Worm (Caenorhabditis elegans) whole organism, L2 larva: ENCODE measurements around the gene sra-27.

Source experiments
- C34F6.9 ChIP-seq: fragments of 150-350 bp; optimal IDR thresholded peaks from 2 replicates; lab custom pipeline; 2014; ENCODE audit warnings: missing biosample characterization, missing genetic modification characterization
- F13H6.1 ChIP-seq: sonication (generic microtip); optimal IDR thresholded peaks from 2 replicates; lab custom pipeline; 2016; ENCODE audit warnings: missing genetic modification characterization, missing compliant biosample characterization
- R02D3.7 ChIP-seq: fragments of 150-350 bp; optimal IDR thresholded peaks from 2 replicates; lab custom pipeline; 2014; ENCODE audit warnings: missing biosample characterization, missing genetic modification characterization
- Y55F3AM.14 ChIP-seq: fragments of 200-800 bp; sonication (Bioruptor generic); optimal IDR thresholded peaks from 2 replicates; lab custom pipeline; 2018; ENCODE audit warnings: mild to moderate bottlenecking, missing genetic modification characterization, missing compliant biosample characterization
- ZK546.5 ChIP-seq: sonication (generic microtip); optimal IDR thresholded peaks from 2 replicates; lab custom pipeline; 2017; ENCODE audit warnings: missing biosample characterization, missing genetic modification characterization
- aly-2 ChIP-seq: fragments of 150-350 bp; optimal IDR thresholded peaks from 2 replicates; lab custom pipeline; 2014; ENCODE audit warnings: missing biosample characterization, missing genetic modification characterization
- blmp-1 ChIP-seq: sonication (generic microtip); optimal IDR thresholded peaks from 2 replicates; lab custom pipeline; 2017; ENCODE audit warnings: missing genetic modification characterization, mild to moderate bottlenecking, missing compliant biosample characterization, antibody characterized with exemption, moderate library complexity; ENCODE audit not compliant: insufficient read depth
- crh-2 ChIP-seq: sonication (generic microtip); optimal IDR thresholded peaks from 2 replicates; lab custom pipeline; 2017; ENCODE audit warnings: missing biosample characterization, missing genetic modification characterization
- dmd-4 ChIP-seq: sonication (generic microtip); optimal IDR thresholded peaks from 2 replicates; lab custom pipeline; 2017; ENCODE audit warnings: missing biosample characterization, missing genetic modification characterization
- egl-27 ChIP-seq: sonication (generic microtip); optimal IDR thresholded peaks from 3 replicates; lab custom pipeline; 2017; ENCODE audit warnings: missing biosample characterization, missing genetic modification reagents, missing genetic modification characterization
- fos-1 ChIP-seq: fragments of 150-350 bp; optimal IDR thresholded peaks from 2 replicates; lab custom pipeline; 2014; ENCODE audit warnings: missing biosample characterization, missing genetic modification characterization
- gmeb-1 ChIP-seq: fragments of 150-350 bp; optimal IDR thresholded peaks from 2 replicates; lab custom pipeline; 2014; ENCODE audit warnings: missing biosample characterization, missing genetic modification characterization
- lin-11 ChIP-seq: fragments of 150-350 bp; sonication (generic microtip); optimal IDR thresholded peaks from 2 replicates; lab custom pipeline; 2014; ENCODE audit warnings: missing biosample characterization, missing genetic modification characterization, inconsistent platforms, mixed read lengths
- lin-39 ChIP-seq: fragments of 150-350 bp; optimal IDR thresholded peaks from 2 replicates; lab custom pipeline; 2014; ENCODE audit warnings: missing biosample characterization, missing genetic modification reagents, missing genetic modification characterization
- lsy-2 ChIP-seq, 2 experiments: fragments of 150-350 bp in 1 of 2; sonication (generic microtip) in 1 of 2; optimal IDR thresholded peaks; 2 replicates each; lab custom pipeline; 2014 to 2017; ENCODE audit warnings: missing biosample characterization in 2 of 2, missing genetic modification characterization in 2 of 2
- mab-5 ChIP-seq: fragments of 150-350 bp; optimal IDR thresholded peaks from 2 replicates; lab custom pipeline; 2014; ENCODE audit warnings: missing biosample characterization, missing genetic modification characterization
- mbf-1 ChIP-seq: sonication (generic microtip); optimal IDR thresholded peaks from 2 replicates; lab custom pipeline; 2017; ENCODE audit warnings: missing biosample characterization, missing genetic modification characterization
- mdl-1 ChIP-seq, 2 experiments: fragments of 150-350 bp in 1 of 2; sonication (generic microtip) in 1 of 2; optimal IDR thresholded peaks; 2 replicates each; lab custom pipeline; 2017; ENCODE audit warnings: missing biosample characterization in 2 of 2, missing genetic modification characterization in 2 of 2
- nhr-10 ChIP-seq: sonication (generic microtip); optimal IDR thresholded peaks from 2 replicates; lab custom pipeline; 2017; ENCODE audit warnings: missing biosample characterization, missing genetic modification characterization
- nhr-129 ChIP-seq: fragments of 150-350 bp; optimal IDR thresholded peaks from 2 replicates; lab custom pipeline; 2014; ENCODE audit warnings: missing biosample characterization, missing genetic modification characterization
- nhr-21 ChIP-seq: fragments of 150-350 bp; optimal IDR thresholded peaks from 2 replicates; lab custom pipeline; 2014; ENCODE audit warnings: missing biosample characterization, missing genetic modification characterization
- nhr-23 ChIP-seq: fragments of 150-350 bp; optimal IDR thresholded peaks from 2 replicates; lab custom pipeline; 2014; ENCODE audit warnings: missing biosample characterization, missing genetic modification reagents, missing genetic modification characterization
- nhr-25 ChIP-seq: fragments of 150-350 bp; sonication (generic microtip); optimal IDR thresholded peaks from 3 replicates; lab custom pipeline; 2014; ENCODE audit warnings: missing biosample characterization, missing genetic modification characterization
- nhr-6 ChIP-seq: fragments of 150-350 bp; optimal IDR thresholded peaks from 2 replicates; lab custom pipeline; 2014; ENCODE audit warnings: missing biosample characterization, missing genetic modification characterization
- sem-4 ChIP-seq: fragments of 150-350 bp; optimal IDR thresholded peaks from 2 replicates; lab custom pipeline; 2014; ENCODE audit warnings: missing biosample characterization, missing genetic modification reagents, missing genetic modification characterization
- sma-3 ChIP-seq: sonication (generic microtip); optimal IDR thresholded peaks from 2 replicates; lab custom pipeline; 2016; ENCODE audit warnings: missing genetic modification reagents, missing genetic modification characterization, missing compliant biosample characterization
- sma-9 ChIP-seq, 2 experiments: fragments of 150-350 bp in 1 of 2; sonication (generic microtip) in 1 of 2; optimal IDR thresholded peaks; 2 replicates each; lab custom pipeline; 2014 to 2016; ENCODE audit warnings: missing genetic modification characterization in 2 of 2, mild to moderate bottlenecking in 1 of 2, missing biosample characterization in 1 of 2, missing compliant biosample characterization in 1 of 2, missing genetic modification reagents in 1 of 2, moderate library complexity in 1 of 2
- unc-55 ChIP-seq: fragments of 150-350 bp; sonication (generic microtip); optimal IDR thresholded peaks from 3 replicates; lab custom pipeline; 2014; ENCODE audit warnings: missing biosample characterization, missing genetic modification reagents, missing genetic modification characterization
- unc-62 ChIP-seq: fragments of 150-350 bp; optimal IDR thresholded peaks from 2 replicates; lab custom pipeline; 2014; ENCODE audit warnings: missing biosample characterization, missing genetic modification reagents, missing genetic modification characterization
- zag-1 ChIP-seq: fragments of 150-350 bp; optimal IDR thresholded peaks from 2 replicates; lab custom pipeline; 2014; ENCODE audit warnings: missing biosample characterization, missing genetic modification characterization
- ztf-1 ChIP-seq: fragments of 200-800 bp; sonication (Bioruptor generic); conservative IDR thresholded peaks from 2 replicates; pipeline ENCODE4 v1.3.6; 2022; ENCODE audit warnings: missing genetic modification characterization, missing compliant biosample characterization

Gene sra-27

DNA sequence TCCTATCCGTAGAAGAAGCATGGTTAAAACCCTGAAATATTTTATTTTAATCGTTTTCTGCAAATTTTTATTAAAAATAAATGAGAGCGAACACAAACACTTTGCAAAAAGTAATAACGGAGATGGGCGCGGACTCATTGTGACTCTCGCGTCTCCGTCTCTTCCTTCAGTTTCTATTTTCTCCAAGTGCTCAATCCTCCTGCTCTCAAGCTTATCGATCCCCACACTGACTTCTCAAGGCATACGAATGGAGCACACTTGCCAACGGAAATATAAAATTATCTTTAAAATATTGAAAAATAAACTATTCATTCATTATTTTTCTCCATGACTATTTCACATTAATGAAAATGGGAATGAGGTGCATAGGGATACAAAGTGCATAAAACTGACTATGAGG, 29.2 kb downstream of the sra-27 start, which contains the start of gene dnj-8:
Gene dnj-8 (minus strand): TSS at position 31 of the 400 bp plus-strand sequence.
- TF ChIP-seq lsy-2 (tag; optimal IDR thresholded peaks at IDR 0.05; lab: Kevin White, UChicago) (peak in 1 of 2 experiments; percentile 6), nhr-6 (tag; lab: Kevin White, UChicago) (no peak), unc-55 (GFP tag; lab: Kevin White, UChicago) (peak; percentile 54), C34F6.9 (tag; lab: Kevin White, UChicago) (peak; percentile 60), aly-2 (no peak), mab-5 (no peak), F13H6.1 (tag; lab: Kevin White, UChicago) (no peak), nhr-23 (tag; lab: Kevin White, UChicago) (no peak)

DNA sequence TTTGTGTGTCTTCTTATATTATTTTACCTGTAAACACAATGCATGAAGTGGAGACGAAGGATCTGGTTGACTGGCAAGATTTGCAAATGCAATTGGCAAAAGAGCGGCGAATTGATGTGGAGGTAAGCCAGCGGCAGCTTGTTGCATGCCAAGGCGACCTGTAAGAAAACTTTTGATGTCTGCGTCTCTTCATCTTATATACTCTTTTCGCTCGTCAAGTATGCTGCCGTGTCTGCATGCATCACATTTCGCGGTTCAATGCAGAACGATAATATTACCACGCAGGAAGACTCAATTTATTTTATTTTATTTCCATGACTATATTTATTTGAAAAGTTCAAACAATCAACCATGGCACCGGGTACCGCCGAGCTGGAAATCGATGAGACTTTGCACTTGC, 32.2 kb downstream of the sra-27 start, which contains the start of gene vps-33.2:
Gene vps-33.2 (plus strand): TSS at position 244 of the 400 bp plus-strand sequence.
- no peak for TF ChIP-seq egl-27 (tag; lab: Kevin White, UChicago)
- peak; percentile 27 to 58 for TF ChIP-seq lsy-2 (tag; optimal IDR thresholded peaks at IDR 0.05; lab: Kevin White, UChicago)
- TF ChIP-seq fos-1 (tag; lab: Kevin White, UChicago), result peak; percentile 23
- no peak for TF ChIP-seq nhr-10
- peak; percentile 58 for TF ChIP-seq sma-9 (GFP tag; optimal IDR thresholded peaks at IDR 0.05; lab: Kevin White, UChicago)
- no peak for TF ChIP-seq sma-9 (tag; optimal IDR thresholded peaks at IDR 0.05; lab: Kevin White, UChicago)
- TF ChIP-seq C34F6.9 (tag; lab: Kevin White, UChicago), result peak; percentile 59
- peak; percentile 48 for TF ChIP-seq gmeb-1 (tag; lab: Kevin White, UChicago)
- peak; percentile 22 for TF ChIP-seq lin-11
- TF ChIP-seq F13H6.1 (tag; lab: Kevin White, UChicago), result peak; percentile 46
- peak; percentile 20 for TF ChIP-seq sma-3 (GFP tag; lab: Kevin White, UChicago)
- TF ChIP-seq nhr-129 (tag; lab: Kevin White, UChicago), result peak; percentile 35

DNA sequence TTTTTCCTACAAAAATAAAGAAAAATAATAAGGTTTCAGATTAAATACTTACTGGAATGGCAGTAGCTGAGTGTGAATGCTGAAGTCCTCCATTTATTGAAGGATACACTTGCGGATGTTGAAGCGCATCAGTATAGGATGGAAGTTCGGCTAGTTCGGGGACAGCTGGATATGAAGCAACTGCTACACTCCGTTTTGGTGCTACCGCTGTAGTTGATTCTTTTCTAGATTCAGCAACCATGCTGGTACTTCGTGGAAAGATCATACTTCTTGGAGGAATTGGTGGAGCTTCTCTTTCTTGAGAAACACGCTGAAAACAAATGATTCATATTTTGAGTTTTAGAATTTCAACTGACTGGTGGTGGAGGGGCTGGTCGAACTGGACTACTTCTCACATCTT, 39.8 kb downstream of the sra-27 start:
- TF ChIP-seq ZK546.5 (tag; lab: Kevin White, UChicago), result no peak
- TF ChIP-seq sma-3 (GFP tag; lab: Kevin White, UChicago), result no peak
- TF ChIP-seq lin-39 (tag; lab: Kevin White, UChicago), result no peak
- TF ChIP-seq ztf-1, result no peak
- TF ChIP-seq unc-55 (GFP tag; lab: Kevin White, UChicago), result no peak
- TF ChIP-seq, all 48 proteins: peak for 0

DNA sequence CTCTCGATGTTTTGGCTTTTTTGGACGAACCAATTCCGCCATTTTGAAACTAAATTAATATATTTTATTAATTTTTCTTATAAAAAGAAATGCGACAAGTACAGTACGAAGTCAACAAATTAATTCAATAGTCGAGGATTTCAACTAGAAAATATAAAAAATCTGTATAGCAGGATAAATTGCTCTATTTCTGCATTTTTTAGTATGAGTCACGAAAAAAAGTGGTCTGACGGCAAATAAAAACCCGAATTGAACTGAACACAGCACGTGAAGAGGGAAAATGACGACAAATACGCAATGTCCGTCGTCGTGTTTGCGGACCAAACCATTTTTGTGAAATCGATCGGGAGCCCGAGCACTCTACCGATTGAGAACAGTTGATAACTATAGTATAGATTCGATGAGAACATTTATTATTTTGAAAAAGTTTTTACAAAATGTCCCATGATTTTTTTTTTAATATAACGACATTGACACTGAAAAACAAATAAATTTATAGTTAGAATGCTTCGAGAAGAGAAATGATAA, 40.6 kb downstream of the sra-27 start, which contains the start of gene epg-5:
Gene epg-5 (minus strand): TSS at position 51 of the 528 bp plus-strand sequence.
- TF ChIP-seq mdl-1 (tag; optimal IDR thresholded peaks at IDR 0.05; lab: Kevin White, UChicago), result peak in 1 of 2 experiments; percentile 19
- peak; percentile 59 for TF ChIP-seq nhr-129 (tag; lab: Kevin White, UChicago)
- TF ChIP-seq lsy-2 (tag; optimal IDR thresholded peaks at IDR 0.05; lab: Kevin White, UChicago), result peak in 1 of 2 experiments; percentile 61
- TF ChIP-seq lin-11, result peak; percentile 6
- TF ChIP-seq C34F6.9 (tag; lab: Kevin White, UChicago), result peak; percentile 67
- TF ChIP-seq lin-39 (tag; lab: Kevin White, UChicago), result no peak
- no peak for TF ChIP-seq aly-2
- peak; percentile 47 for TF ChIP-seq fos-1 (tag; lab: Kevin White, UChicago)

DNA sequence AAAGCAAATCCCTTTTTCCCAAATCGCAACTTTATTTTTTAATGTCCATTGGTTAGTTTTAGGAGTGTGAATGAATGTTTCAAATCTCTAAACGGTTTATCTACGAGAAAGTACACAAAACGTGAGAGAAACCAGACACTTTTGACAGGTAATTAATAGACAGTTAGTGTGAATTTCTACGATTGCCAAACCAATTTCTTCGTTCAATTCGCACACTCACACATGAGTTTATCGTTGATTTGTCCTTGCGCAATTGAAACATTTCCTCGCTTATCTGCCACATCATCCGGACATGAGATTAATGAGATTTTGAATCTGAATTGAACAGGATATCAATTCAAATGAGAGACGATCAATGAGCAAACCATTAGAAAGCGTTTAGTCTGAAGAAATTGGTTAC, 41.5 kb downstream of the sra-27 start:
- no peak for TF ChIP-seq mbf-1 (tag; lab: Kevin White, UChicago)
- TF ChIP-seq nhr-25 (tag; lab: Kevin White, UChicago), result no peak
- no peak for TF ChIP-seq sem-4
- TF ChIP-seq dmd-4 (tag; lab: Kevin White, UChicago), result no peak
- no peak for TF ChIP-seq Y55F3AM.14 (GFP tag; lab: Kevin White, UChicago)
- no peak for TF ChIP-seq lsy-2 (tag; optimal IDR thresholded peaks at IDR 0.05; lab: Kevin White, UChicago)
- TF ChIP-seq unc-55 (GFP tag; lab: Kevin White, UChicago), result no peak
- TF ChIP-seq nhr-129 (tag; lab: Kevin White, UChicago), result no peak
- no peak for TF ChIP-seq R02D3.7
- TF ChIP-seq zag-1 (tag; lab: Kevin White, UChicago), result no peak
- no peak for TF ChIP-seq nhr-21 (tag; lab: Kevin White, UChicago)
- no peak for TF ChIP-seq blmp-1

DNA sequence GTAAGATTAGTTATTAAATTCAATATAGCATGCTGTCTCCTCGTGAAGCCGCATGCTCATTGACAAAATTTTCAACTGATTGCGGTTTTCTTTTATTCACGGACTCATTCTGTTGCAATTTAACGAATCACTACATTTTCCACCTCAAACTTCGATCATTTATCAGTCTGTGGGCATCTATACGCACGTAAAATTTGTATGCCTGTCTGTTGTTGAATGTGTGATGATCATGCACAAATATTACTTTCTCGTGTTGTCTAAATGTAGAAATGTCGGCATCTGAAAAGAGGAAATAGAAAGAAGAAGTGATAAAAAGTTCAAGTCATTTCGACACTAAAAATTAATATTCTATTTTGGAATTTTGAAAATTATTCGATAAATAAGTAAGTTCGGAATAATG, 43.7 kb downstream of the sra-27 start:
- peak; percentile 48 for TF ChIP-seq crh-2 (tag; lab: Kevin White, UChicago)
- TF ChIP-seq mab-5, result no peak
- peak; percentile 3 for TF ChIP-seq F13H6.1 (tag; lab: Kevin White, UChicago)
- no peak for TF ChIP-seq unc-62
- peak; percentile 22 for TF ChIP-seq sma-9 (GFP tag; optimal IDR thresholded peaks at IDR 0.05; lab: Kevin White, UChicago)
- TF ChIP-seq sma-9 (tag; optimal IDR thresholded peaks at IDR 0.05; lab: Kevin White, UChicago), result no peak
- TF ChIP-seq fos-1 (tag; lab: Kevin White, UChicago), result peak; percentile 87
